Fruit fly (Drosophila melanogaster) whole organism, adult: ENCODE measurements around the gene mab-21.

ENCODE experiments used
- CG11617 ChIP-seq: fragments of 200-800 bp; sonication (Bioruptor generic); optimal IDR thresholded peaks from 2 replicates; lab custom pipeline; 2017; ENCODE audit warnings: mild to moderate bottlenecking, missing biosample characterization, missing genetic modification reagents, missing genetic modification characterization
- CG12768 ChIP-seq: fragments of 200-800 bp; sonication (Bioruptor generic); optimal IDR thresholded peaks from 2 replicates; lab custom pipeline; 2017; ENCODE audit warnings: missing biosample characterization, missing genetic modification characterization, mild to moderate bottlenecking, moderate library complexity, missing genetic modification reagents
- CG14711 ChIP-seq: fragments of 200-800 bp; sonication (Bioruptor generic); optimal IDR thresholded peaks from 2 replicates; lab custom pipeline; 2018; ENCODE audit warnings: missing biosample characterization, mild to moderate bottlenecking, missing genetic modification characterization, moderate library complexity
- CG1620 ChIP-seq: fragments of 200-800 bp; sonication (Bioruptor generic); optimal IDR thresholded peaks from 2 replicates; lab custom pipeline; 2016; ENCODE audit warnings: missing biosample characterization, missing genetic modification characterization
- CG33017 ChIP-seq: fragments of 200-800 bp; sonication (Bioruptor generic); optimal IDR thresholded peaks from 2 replicates; lab custom pipeline; 2018; ENCODE audit warnings: missing biosample characterization, mild to moderate bottlenecking, missing genetic modification characterization, moderate library complexity
- CG5204 ChIP-seq: fragments of 200-800 bp; sonication (Bioruptor generic); optimal IDR thresholded peaks from 2 replicates; lab custom pipeline; 2016; ENCODE audit warnings: missing biosample characterization, missing genetic modification characterization
- CG7045 ChIP-seq: fragments of 200-800 bp; sonication (Bioruptor generic); optimal IDR thresholded peaks from 2 replicates; lab custom pipeline; 2017; ENCODE audit warnings: missing biosample characterization, mild to moderate bottlenecking, missing genetic modification characterization
- CG7101 ChIP-seq: fragments of 200-800 bp; sonication (Bioruptor generic); optimal IDR thresholded peaks from 2 replicates; lab custom pipeline; 2018; ENCODE audit warnings: missing biosample characterization, mild to moderate bottlenecking, missing genetic modification characterization, moderate library complexity
- Clk ChIP-seq: fragments of 200-800 bp; sonication (Bioruptor generic); optimal IDR thresholded peaks from 2 replicates; lab custom pipeline; 2017; ENCODE audit warnings: missing biosample characterization, missing genetic modification characterization
- Crg-1 ChIP-seq: fragments of 200-800 bp; sonication (Bioruptor generic); optimal IDR thresholded peaks from 2 replicates; lab custom pipeline; 2016; ENCODE audit warnings: missing biosample characterization, missing genetic modification characterization
- Hr96 ChIP-seq: fragments of 200-800 bp; sonication (Bioruptor generic); optimal IDR thresholded peaks from 2 replicates; lab custom pipeline; 2016; ENCODE audit warnings: missing biosample characterization, missing genetic modification characterization
- Mnt ChIP-seq: fragments of 200-800 bp; sonication (Bioruptor generic); optimal IDR thresholded peaks from 2 replicates; lab custom pipeline; 2016; ENCODE audit warnings: missing biosample characterization, mild to moderate bottlenecking, missing genetic modification characterization
- bab1 ChIP-seq: fragments of 200-800 bp; sonication (Bioruptor generic); optimal IDR thresholded peaks from 3 replicates; lab custom pipeline; 2019; ENCODE audit warnings: missing biosample characterization, mild to moderate bottlenecking, missing genetic modification characterization, moderate library complexity
- cic ChIP-seq: fragments of 200-800 bp; sonication (Bioruptor generic); optimal IDR thresholded peaks from 2 replicates; lab custom pipeline; 2017; ENCODE audit warnings: missing biosample characterization, mild to moderate bottlenecking, missing genetic modification characterization, moderate library complexity
- cnc ChIP-seq, 2 experiments: fragments of >200 bp; optimal IDR thresholded peaks; 2 replicates each; lab custom pipeline; 2017
- kay ChIP-seq: fragments of 200-800 bp; sonication (Bioruptor generic); peaks from one replicate; lab custom pipeline; 2016; ENCODE audit warnings: missing biosample characterization, missing genetic modification characterization, borderline replicate concordance
- ovo ChIP-seq: fragments of 200-800 bp; sonication (Bioruptor generic); optimal IDR thresholded peaks from 2 replicates; lab custom pipeline; 2016; ENCODE audit warnings: missing biosample characterization, missing genetic modification characterization
- pad ChIP-seq: fragments of 200-800 bp; sonication (Bioruptor generic); optimal IDR thresholded peaks from 3 replicates; lab custom pipeline; 2017; ENCODE audit warnings: missing biosample characterization, missing genetic modification characterization, mild to moderate bottlenecking, moderate library complexity, missing genetic modification reagents
- tj ChIP-seq: fragments of 200-800 bp; sonication (Bioruptor generic); optimal IDR thresholded peaks from 3 replicates; lab custom pipeline; 2017; ENCODE audit warnings: missing biosample characterization, mild to moderate bottlenecking, missing genetic modification characterization, moderate library complexity
- toe ChIP-seq: fragments of 200-800 bp; sonication (Bioruptor generic); optimal IDR thresholded peaks from 2 replicates; lab custom pipeline; 2016; ENCODE audit warnings: missing biosample characterization, missing genetic modification characterization

The mab-21 gene

dm6 chrX:6050282-6050934 is 37.4 kb upstream of the mab-21 start, which contains the start of gene CG5921:
CG5921 (plus strand) TSS chrX:6050828.
- TF ChIP-seq pad (GFP tag; lab: Kevin White, UChicago) (no peak), CG33017 (tag; lab: Kevin White, UChicago) (no peak), CG12768 (GFP tag; lab: Kevin White, UChicago) (no peak), bab1 (GFP tag; lab: Kevin White, UChicago) (peak; percentile 23)

dm6 chrX:6039431-6040016 is 26.5 kb upstream of the mab-21 start, which contains the start of gene CG5937:
CG5937 (plus strand) TSS chrX:6040005.
- TF ChIP-seq CG7045 (GFP tag; lab: Kevin White, UChicago) (peak; percentile 20), CG11617 (GFP tag; lab: Kevin White, UChicago) (peak; percentile 13), Hr96 (no peak), pad (GFP tag; lab: Kevin White, UChicago) (peak; percentile 7), toe (GFP tag; lab: Kevin White, UChicago) (no peak)

dm6 chrX:6037180-6037946 is 24.4 kb upstream of the mab-21 start, which contains the start of the genes rux and MCTS1:
rux (minus strand) TSS chrX:6037800.
MCTS1 (plus strand) TSS chrX:6037892.
- no peak for TF ChIP-seq cnc (optimal IDR thresholded peaks at IDR 0.05; lab: Kevin White, UChicago)
- peak; percentile 7 for TF ChIP-seq kay
- TF ChIP-seq CG5204 (GFP tag; lab: Kevin White, UChicago) = peak; percentile 28
- peak; percentile 58 for TF ChIP-seq toe (GFP tag; lab: Kevin White, UChicago)
- peak; percentile 3 for TF ChIP-seq tj
- TF ChIP-seq Hr96 = peak; percentile 59
- peak; percentile 30 for TF ChIP-seq ovo (GFP tag; lab: Kevin White, UChicago)
- TF ChIP-seq cic (GFP tag; lab: Kevin White, UChicago) = no peak
- peak; percentile 40 for TF ChIP-seq pad (GFP tag; lab: Kevin White, UChicago)
- peak; percentile 48 for TF ChIP-seq Crg-1 (GFP tag; lab: Kevin White, UChicago)
- peak; percentile 26 for TF ChIP-seq bab1 (GFP tag; lab: Kevin White, UChicago)
- peak; percentile 16 for TF ChIP-seq CG12768 (GFP tag; lab: Kevin White, UChicago)
- peak; percentile 53 for TF ChIP-seq Mnt (GFP tag; lab: Kevin White, UChicago)
- no peak for TF ChIP-seq Clk (GFP tag; lab: Kevin White, UChicago)
- peak; percentile 53 for TF ChIP-seq CG1620 (GFP tag; lab: Kevin White, UChicago)
- peak; percentile 55 for TF ChIP-seq CG7101 (tag; lab: Kevin White, UChicago)
- TF ChIP-seq CG33017 (tag; lab: Kevin White, UChicago) = no peak
- peak; percentile 27 for TF ChIP-seq CG11617 (GFP tag; lab: Kevin White, UChicago)

- TF ChIP-seq Mnt (GFP tag; lab: Kevin White, UChicago) (no peak), CG12768 (GFP tag; lab: Kevin White, UChicago) (no peak), cic (GFP tag; lab: Kevin White, UChicago) (no peak), Clk (GFP tag; lab: Kevin White, UChicago) (no peak), ovo (GFP tag; lab: Kevin White, UChicago) (no peak), toe (GFP tag; lab: Kevin White, UChicago) (no peak), CG11617 (GFP tag; lab: Kevin White, UChicago) (no peak), CG1620 (GFP tag; lab: Kevin White, UChicago) (no peak), bab1 (GFP tag; lab: Kevin White, UChicago) (no peak), CG5204 (GFP tag; lab: Kevin White, UChicago) (no peak), Hr96 (no peak), CG7045 (GFP tag; lab: Kevin White, UChicago) (no peak), CG7101 (tag; lab: Kevin White, UChicago) (no peak), Crg-1 (GFP tag; lab: Kevin White, UChicago) (no peak), pad (GFP tag; lab: Kevin White, UChicago) (no peak), CG33017 (tag; lab: Kevin White, UChicago) (no peak), CG14711 (tag; lab: Kevin White, UChicago) (no peak)
Observed at dm6 chrX:6035359-6035758, 22.4 kb upstream of the mab-21 start.

- no peak for TF ChIP-seq CG5204 (GFP tag; lab: Kevin White, UChicago)
- no peak for TF ChIP-seq CG33017 (tag; lab: Kevin White, UChicago)
- no peak for TF ChIP-seq cnc (optimal IDR thresholded peaks at IDR 0.05; lab: Kevin White, UChicago)
- TF ChIP-seq CG7045 (GFP tag; lab: Kevin White, UChicago) = no peak
- no peak for TF ChIP-seq tj
- TF ChIP-seq toe (GFP tag; lab: Kevin White, UChicago) = no peak
- no peak for TF ChIP-seq CG1620 (GFP tag; lab: Kevin White, UChicago)
- no peak for TF ChIP-seq Mnt (GFP tag; lab: Kevin White, UChicago)
- TF ChIP-seq kay = no peak
- no peak for TF ChIP-seq bab1 (GFP tag; lab: Kevin White, UChicago)
- no peak for TF ChIP-seq Crg-1 (GFP tag; lab: Kevin White, UChicago)
Observed at dm6 chrX:6034741-6035140, 21.8 kb upstream of the mab-21 start.
